Worm (Caenorhabditis elegans) whole organism, mixed stage, embryonic: ENCODE measurements around the gene C06B3.1.

Experiments
- M03D4.4 ChIP-seq: sonication (generic microtip); optimal IDR thresholded peaks from 2 replicates; lab custom pipeline; 2017; ENCODE audit warnings: mild to moderate bottlenecking, missing genetic modification characterization, missing compliant biosample characterization
- blmp-1 ChIP-seq: fragments of 150-350 bp; optimal IDR thresholded peaks from 2 replicates; lab custom pipeline; 2014; ENCODE audit warnings: missing biosample characterization, missing genetic modification characterization
- ceh-39 ChIP-seq: fragments of 150-350 bp; optimal IDR thresholded peaks from 2 replicates; lab custom pipeline; 2014; ENCODE audit warnings: missing biosample characterization, missing genetic modification characterization
- ceh-43 ChIP-seq: fragments of 200-800 bp; sonication (Bioruptor generic); optimal IDR thresholded peaks from 2 replicates; lab custom pipeline; 2018; ENCODE audit warnings: mild to moderate bottlenecking, missing genetic modification characterization, moderate library complexity, missing compliant biosample characterization
- ceh-83 ChIP-seq: fragments of 200-800 bp; sonication (Bioruptor generic); optimal IDR thresholded peaks from 2 replicates; lab custom pipeline; 2018; ENCODE audit warnings: mild to moderate bottlenecking, missing genetic modification characterization, missing compliant biosample characterization
- ces-1 ChIP-seq: fragments of 150-350 bp; optimal IDR thresholded peaks from 2 replicates; lab custom pipeline; 2014; ENCODE audit warnings: missing biosample characterization, missing genetic modification reagents, missing genetic modification characterization
- cnd-1 ChIP-seq: fragments of 200-800 bp; sonication (Bioruptor generic); optimal IDR thresholded peaks from 2 replicates; lab custom pipeline; 2018; ENCODE audit warnings: mild to moderate bottlenecking, missing genetic modification characterization, missing compliant biosample characterization
- drap-1 ChIP-seq: fragments of 200-800 bp; sonication (Bioruptor generic); optimal IDR thresholded peaks from 3 replicates; lab custom pipeline; 2018; ENCODE audit warnings: mild to moderate bottlenecking, missing genetic modification characterization, missing compliant biosample characterization
- elt-1 ChIP-seq: sonication (generic microtip); optimal IDR thresholded peaks from 2 replicates; lab custom pipeline; 2017; ENCODE audit warnings: missing genetic modification characterization, mild to moderate bottlenecking, missing compliant biosample characterization, antibody characterized with exemption, moderate library complexity, borderline replicate concordance; ENCODE audit not compliant: insufficient read depth
- elt-3 ChIP-seq: fragments of 150-350 bp; optimal IDR thresholded peaks from 2 replicates; lab custom pipeline; 2014; ENCODE audit warnings: missing biosample characterization, missing genetic modification characterization
- flh-1 ChIP-seq: fragments of 200-800 bp; sonication (Bioruptor generic); optimal IDR thresholded peaks from 2 replicates; lab custom pipeline; 2018; ENCODE audit warnings: mild to moderate bottlenecking, missing genetic modification characterization, moderate library complexity, missing compliant biosample characterization
- hlh-1 ChIP-seq: fragments of 150-350 bp; optimal IDR thresholded peaks from 2 replicates; lab custom pipeline; 2014; ENCODE audit warnings: missing biosample characterization, missing genetic modification reagents, missing genetic modification characterization
- lin-13 ChIP-seq: fragments of 150-350 bp; optimal IDR thresholded peaks from 2 replicates; lab custom pipeline; 2014; ENCODE audit warnings: missing biosample characterization, missing genetic modification characterization
- lsy-2 ChIP-seq: fragments of 150-350 bp; optimal IDR thresholded peaks from 2 replicates; lab custom pipeline; 2014; ENCODE audit warnings: missing biosample characterization, missing genetic modification characterization
- mab-5 ChIP-seq: fragments of 150-350 bp; optimal IDR thresholded peaks from 2 replicates; lab custom pipeline; 2014; ENCODE audit warnings: missing biosample characterization, missing genetic modification characterization
- mep-1 ChIP-seq: fragments of 150-350 bp; optimal IDR thresholded peaks from 2 replicates; lab custom pipeline; 2017; ENCODE audit warnings: missing biosample characterization, missing genetic modification reagents, missing genetic modification characterization, inconsistent platforms
- mls-2 ChIP-seq: sonication (generic microtip); optimal IDR thresholded peaks from 2 replicates; lab custom pipeline; 2016; ENCODE audit warnings: mild to moderate bottlenecking, missing genetic modification characterization, moderate library complexity, missing compliant biosample characterization
- nhr-12 ChIP-seq: fragments of 150-350 bp; optimal IDR thresholded peaks from 2 replicates; lab custom pipeline; 2014; ENCODE audit warnings: missing biosample characterization, missing genetic modification characterization
- nhr-2 ChIP-seq: fragments of 150-350 bp; optimal IDR thresholded peaks from 2 replicates; lab custom pipeline; 2014; ENCODE audit warnings: missing biosample characterization, missing genetic modification characterization
- nhr-237 ChIP-seq: fragments of 150-350 bp; optimal IDR thresholded peaks from 2 replicates; lab custom pipeline; 2014; ENCODE audit warnings: missing biosample characterization, missing genetic modification characterization
- nhr-28 ChIP-seq: fragments of 150-350 bp; optimal IDR thresholded peaks from 2 replicates; lab custom pipeline; 2014; ENCODE audit warnings: missing biosample characterization, missing genetic modification characterization
- nhr-76 ChIP-seq: sonication (generic microtip); optimal IDR thresholded peaks from 2 replicates; lab custom pipeline; 2017; ENCODE audit warnings: missing biosample characterization, missing genetic modification characterization
- pha-4 ChIP-seq: fragments of 150-350 bp; optimal IDR thresholded peaks from 2 replicates; lab custom pipeline; 2018; ENCODE audit warnings: missing biosample characterization, missing genetic modification reagents, missing genetic modification characterization
- sem-2 ChIP-seq: fragments of 200-800 bp; sonication (Bioruptor generic); optimal IDR thresholded peaks from 2 replicates; lab custom pipeline; 2018; ENCODE audit warnings: mild to moderate bottlenecking, missing genetic modification characterization, missing compliant biosample characterization
- snpc-4 ChIP-seq: fragments of 150-350 bp; optimal IDR thresholded peaks from 2 replicates; lab custom pipeline; 2014; ENCODE audit warnings: missing biosample characterization, missing genetic modification characterization
- sptf-1 ChIP-seq: sonication (generic microtip); optimal IDR thresholded peaks from 2 replicates; lab custom pipeline; 2017; ENCODE audit warnings: mild to moderate bottlenecking, missing genetic modification characterization, moderate library complexity, missing compliant biosample characterization
- tbx-8 ChIP-seq: fragments of 200-800 bp; sonication (Bioruptor generic); optimal IDR thresholded peaks from 2 replicates; lab custom pipeline; 2018; ENCODE audit warnings: mild to moderate bottlenecking, missing genetic modification characterization, moderate library complexity, missing compliant biosample characterization
- unc-120 ChIP-seq: sonication (generic microtip); optimal IDR thresholded peaks from 2 replicates; lab custom pipeline; 2017; ENCODE audit warnings: missing genetic modification characterization, missing compliant biosample characterization; ENCODE audit not compliant: poor library complexity, severe bottlenecking
- unc-39 ChIP-seq: fragments of 150-350 bp; optimal IDR thresholded peaks from 2 replicates; lab custom pipeline; 2014; ENCODE audit warnings: missing biosample characterization, missing genetic modification characterization
- unc-62 ChIP-seq: fragments of 150-350 bp; optimal IDR thresholded peaks from 2 replicates; lab custom pipeline; 2014; ENCODE audit warnings: missing biosample characterization, missing genetic modification reagents, missing genetic modification characterization
- zip-8 ChIP-seq: fragments of 150-350 bp; optimal IDR thresholded peaks from 2 replicates; lab custom pipeline; 2014; ENCODE audit warnings: missing biosample characterization, missing genetic modification characterization
- ztf-11 ChIP-seq: fragments of 150-350 bp; optimal IDR thresholded peaks from 2 replicates; lab custom pipeline; 2014; ENCODE audit warnings: missing biosample characterization, missing genetic modification characterization

Gene C06B3.1

ce11 chrV:13902495-13902894 is at the start of gene C06B3.1:
TSS of gene C06B3.1 (plus strand) at chrV:13902795.
- TF ChIP-seq blmp-1, result no peak
- TF ChIP-seq, all 35 proteins: peak for 0

ce11 chrV:13854306-13854705 is 48.3 kb upstream of the C06B3.1 start, which contains the start of gene ttr-21:
TSS of gene ttr-21 (minus strand) at chrV:13854405.
- TF ChIP-seq blmp-1 (no peak), cnd-1 (no peak), elt-3 (tag; lab: Kevin White, UChicago) (no peak), mep-1 (tag; lab: Kevin White, UChicago) (no peak), ceh-83 (no peak), snpc-4 (no peak), mab-5 (no peak), pha-4 (tag; lab: Kevin White, UChicago) (no peak), unc-120 (tag; lab: Kevin White, UChicago) (no peak), ztf-11 (no peak), M03D4.4 (no peak), zip-8 (tag; lab: Kevin White, UChicago) (no peak), drap-1 (GFP tag; lab: Kevin White, UChicago) (no peak), nhr-2 (tag; lab: Kevin White, UChicago) (no peak)

DNA sequence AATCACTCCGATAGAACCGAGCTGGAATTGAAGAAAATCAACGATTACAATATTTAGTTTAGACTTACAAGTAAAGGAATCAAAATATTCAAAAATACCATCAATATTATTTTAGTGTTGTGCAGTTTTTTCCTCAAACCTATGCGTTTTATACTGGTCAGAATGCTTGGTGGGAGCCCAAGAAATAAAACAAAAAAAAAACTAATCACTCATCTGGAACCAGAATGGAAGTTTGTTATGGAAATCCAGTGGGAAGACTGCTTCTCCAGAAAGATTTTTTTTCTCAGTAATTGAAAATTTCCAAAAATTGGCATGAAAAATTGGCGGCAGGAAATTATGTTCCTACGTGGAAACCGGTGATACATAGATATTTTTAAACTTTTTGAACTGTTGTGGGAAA is 46.2 kb upstream of the C06B3.1 start, which contains the start of gene srx-134:
srx-134 (minus strand) TSS at position 101 of the 400 bp plus-strand sequence.
- TF ChIP-seq zip-8 (tag; lab: Kevin White, UChicago) (no peak), M03D4.4 (no peak), ceh-43 (GFP tag; lab: Kevin White, UChicago) (no peak), nhr-237 (tag; lab: Kevin White, UChicago) (no peak), drap-1 (GFP tag; lab: Kevin White, UChicago) (no peak), mls-2 (tag; lab: Kevin White, UChicago) (no peak), unc-39 (no peak), nhr-76 (tag; lab: Kevin White, UChicago) (no peak), sem-2 (GFP tag; lab: Kevin White, UChicago) (no peak), nhr-2 (tag; lab: Kevin White, UChicago) (no peak), flh-1 (GFP tag; lab: Kevin White, UChicago) (no peak), lsy-2 (tag; lab: Kevin White, UChicago) (no peak), elt-1 (tag; lab: Kevin White, UChicago) (no peak), elt-3 (tag; lab: Kevin White, UChicago) (no peak), lin-13 (tag; lab: Kevin White, UChicago) (no peak), mep-1 (tag; lab: Kevin White, UChicago) (no peak), ceh-83 (no peak), unc-120 (tag; lab: Kevin White, UChicago) (no peak), ces-1 (no peak), nhr-12 (tag; lab: Kevin White, UChicago) (no peak)

ce11 chrV:13857132-13857531 is 45.5 kb upstream of the C06B3.1 start, which contains the start of gene srx-136:
TSS of gene srx-136 (plus strand) at chrV:13857432.
- TF ChIP-seq nhr-28 (tag; lab: Kevin White, UChicago), result no peak
- TF ChIP-seq, all 35 proteins: peak for 0

DNA sequence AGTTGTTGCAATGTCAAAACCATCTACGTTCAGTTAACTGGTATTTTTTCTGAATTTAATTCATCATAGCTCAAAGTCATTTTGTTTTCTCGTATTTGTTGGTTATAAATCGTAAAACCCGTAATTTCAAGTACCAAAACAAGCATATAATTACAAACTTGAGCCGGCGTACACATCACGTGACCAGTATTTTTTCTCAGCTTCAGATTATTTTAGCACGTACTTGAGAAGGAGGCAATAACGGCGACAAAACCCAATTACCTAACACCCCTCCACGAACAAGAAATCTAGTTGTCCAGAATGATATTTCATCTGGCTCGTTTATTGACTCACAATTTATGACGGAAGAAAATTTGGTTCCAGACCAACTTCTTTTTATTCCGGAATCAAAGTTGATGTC is 43.7 kb upstream of the C06B3.1 start, which contains the start of gene srx-135:
srx-135 (plus strand) TSS at position 301 of the 400 bp plus-strand sequence.
- TF ChIP-seq ceh-43 (GFP tag; lab: Kevin White, UChicago) (no peak), drap-1 (GFP tag; lab: Kevin White, UChicago) (no peak), unc-62 (GFP tag; lab: Kevin White, UChicago) (no peak), nhr-28 (tag; lab: Kevin White, UChicago) (no peak), sptf-1 (no peak), flh-1 (GFP tag; lab: Kevin White, UChicago) (no peak), unc-39 (no peak), hlh-1 (tag; lab: Kevin White, UChicago) (no peak), M03D4.4 (no peak), blmp-1 (no peak), nhr-237 (tag; lab: Kevin White, UChicago) (no peak), tbx-8 (GFP tag; lab: Kevin White, UChicago) (no peak), elt-1 (tag; lab: Kevin White, UChicago) (no peak), ces-1 (no peak), nhr-76 (tag; lab: Kevin White, UChicago) (no peak), ceh-39 (tag; lab: Kevin White, UChicago) (no peak), mls-2 (tag; lab: Kevin White, UChicago) (no peak), mep-1 (tag; lab: Kevin White, UChicago) (no peak), cnd-1 (no peak), zip-8 (tag; lab: Kevin White, UChicago) (no peak)
- TF ChIP-seq, all 35 proteins: peak for 0
